Fruit fly (Drosophila melanogaster) whole organism, embryonic: ENCODE data around the gene CG17801.

Source experiments
- Atf6 ChIP-seq: fragments of 200-800 bp; sonication (Bioruptor generic); IDR thresholded peaks from 2 replicates; pipeline ENCODE4 v1.3.6; 2022; ENCODE audit warnings: missing biosample characterization, missing genetic modification characterization
- CG1024 ChIP-seq: fragments of 200-800 bp; sonication (Bioruptor generic); IDR thresholded peaks from 2 replicates; pipeline ENCODE4 v1.3.6; 2022; ENCODE audit warnings: missing biosample characterization, missing genetic modification characterization
- CG11398 ChIP-seq: fragments of 200-800 bp; sonication (Bioruptor generic); optimal IDR thresholded peaks from 2 replicates; lab custom pipeline; 2016; ENCODE audit warnings: missing biosample characterization, missing genetic modification characterization
- CG11695 ChIP-seq: fragments of 200-800 bp; sonication (Bioruptor generic); IDR thresholded peaks from 3 replicates; pipeline ENCODE4 v1.3.6; 2022; ENCODE audit warnings: missing biosample characterization, missing genetic modification characterization
- CG13424 ChIP-seq: fragments of 200-800 bp; sonication (Bioruptor generic); optimal IDR thresholded peaks from 2 replicates; lab custom pipeline; 2019; ENCODE audit warnings: missing biosample characterization, mild to moderate bottlenecking, missing genetic modification characterization, moderate library complexity
- CG17802 ChIP-seq: fragments of 200-800 bp; sonication (Bioruptor generic); optimal IDR thresholded peaks from 2 replicates; lab custom pipeline; 2018; ENCODE audit warnings: missing biosample characterization, mild to moderate bottlenecking, missing genetic modification characterization, moderate library complexity
- CG17829 ChIP-seq: fragments of 200-800 bp; optimal IDR thresholded peaks from 2 replicates; lab custom pipeline; 2019; ENCODE audit warnings: missing biosample characterization, mild to moderate bottlenecking, missing genetic modification characterization, moderate library complexity
- CG1832 ChIP-seq: fragments of 200-800 bp; sonication (Bioruptor generic); optimal IDR thresholded peaks from 2 replicates; lab custom pipeline; 2017; ENCODE audit warnings: missing biosample characterization, mild to moderate bottlenecking, missing genetic modification characterization, inconsistent platforms
- CG18764 ChIP-seq: fragments of 200-800 bp; sonication (Bioruptor generic); optimal IDR thresholded peaks from 3 replicates; lab custom pipeline; 2016; ENCODE audit warnings: missing biosample characterization, missing genetic modification characterization
- CG2129 ChIP-seq: fragments of 200-800 bp; sonication (Bioruptor generic); IDR thresholded peaks from 2 replicates; pipeline ENCODE4 v1.3.6; 2022; ENCODE audit warnings: missing biosample characterization, missing genetic modification characterization; ENCODE audit not compliant: partially characterized antibody
- CG30020 ChIP-seq: fragments of 200-800 bp; optimal IDR thresholded peaks from 2 replicates; lab custom pipeline; 2019; ENCODE audit warnings: missing biosample characterization, mild to moderate bottlenecking, missing genetic modification characterization, moderate library complexity
- CG31388 ChIP-seq: fragments of 200-800 bp; sonication (Bioruptor generic); optimal IDR thresholded peaks from 2 replicates; lab custom pipeline; 2016; ENCODE audit warnings: missing biosample characterization, missing genetic modification characterization
- CG31441 ChIP-seq: fragments of 200-800 bp; sonication (Bioruptor generic); IDR thresholded peaks from 2 replicates; pipeline ENCODE4 v1.3.6; 2022; ENCODE audit warnings: missing biosample characterization, missing genetic modification characterization
- CG3163 ChIP-seq: fragments of 200-800 bp; sonication (Bioruptor generic); optimal IDR thresholded peaks from 3 replicates; lab custom pipeline; 2016; ENCODE audit warnings: missing biosample characterization, missing genetic modification characterization
- CG34422 ChIP-seq: fragments of 200-800 bp; sonication (Bioruptor generic); IDR thresholded peaks from 3 replicates; pipeline ENCODE4 v1.3.6; 2022; ENCODE audit warnings: missing biosample characterization, missing genetic modification characterization
- CG4404 ChIP-seq: fragments of 200-800 bp; sonication (Bioruptor generic); IDR thresholded peaks from 2 replicates; pipeline ENCODE4 v1.3.6; 2022; ENCODE audit warnings: missing biosample characterization, missing genetic modification characterization
- CG4617 ChIP-seq: fragments of 200-800 bp; sonication (Bioruptor generic); optimal IDR thresholded peaks from 3 replicates; lab custom pipeline; 2016; ENCODE audit warnings: missing biosample characterization, missing genetic modification characterization, borderline replicate concordance
- CG4820 ChIP-seq: fragments of 200-800 bp; sonication (Bioruptor generic); optimal IDR thresholded peaks from 3 replicates; lab custom pipeline; 2016; ENCODE audit warnings: missing biosample characterization, missing genetic modification characterization
- CG9437 ChIP-seq: fragments of 200-800 bp; sonication (Bioruptor generic); optimal IDR thresholded peaks from 2 replicates; lab custom pipeline; 2018; ENCODE audit warnings: missing biosample characterization, mild to moderate bottlenecking, missing genetic modification characterization
- CkIIα-i1 ChIP-seq: fragments of 200-800 bp; sonication (Bioruptor generic); IDR thresholded peaks from 2 replicates; pipeline ENCODE4 v1.3.6; 2022; ENCODE audit warnings: missing biosample characterization, missing genetic modification characterization
- Dbx ChIP-seq: fragments of 200-800 bp; sonication (Bioruptor generic); IDR thresholded peaks from 3 replicates; pipeline ENCODE4 v1.3.6; 2022; ENCODE audit warnings: missing biosample characterization, missing genetic modification characterization
- Fer1 ChIP-seq: fragments of 200-800 bp; sonication (Bioruptor generic); optimal IDR thresholded peaks from 2 replicates; lab custom pipeline; 2017; ENCODE audit warnings: missing biosample characterization, mild to moderate bottlenecking, missing genetic modification characterization
- Fer3 ChIP-seq: fragments of 200-800 bp; sonication (Bioruptor generic); optimal IDR thresholded peaks from 2 replicates; lab custom pipeline; 2018; ENCODE audit warnings: missing biosample characterization, mild to moderate bottlenecking, missing genetic modification characterization, moderate library complexity
- Hey ChIP-seq: fragments of 200-800 bp; sonication (Bioruptor generic); optimal IDR thresholded peaks from 3 replicates; lab custom pipeline; 2018; ENCODE audit warnings: missing biosample characterization, mild to moderate bottlenecking, missing genetic modification characterization
- Hsf ChIP-seq: fragments of 200-800 bp; sonication (Bioruptor generic); optimal IDR thresholded peaks from 3 replicates; lab custom pipeline; 2016; ENCODE audit warnings: missing biosample characterization, missing genetic modification characterization
- Med ChIP-seq: fragments of 200-800 bp; sonication (Bioruptor generic); peaks from one replicate; lab custom pipeline; 2016; ENCODE audit warnings: missing biosample characterization, missing genetic modification characterization, mild to moderate bottlenecking, inconsistent platforms, moderate library complexity
- NC2β ChIP-seq: fragments of 200-800 bp; sonication (Bioruptor generic); optimal IDR thresholded peaks from 2 replicates; lab custom pipeline; 2016; ENCODE audit warnings: missing biosample characterization, missing genetic modification characterization
- Rx ChIP-seq: fragments of 200-800 bp; sonication (Bioruptor generic); IDR thresholded peaks from 2 replicates; pipeline ENCODE4 v1.3.6; 2022; ENCODE audit warnings: missing biosample characterization, missing genetic modification characterization
- Six4 ChIP-seq: fragments of 200-800 bp; sonication (Bioruptor generic); optimal IDR thresholded peaks from 2 replicates; lab custom pipeline; 2016; ENCODE audit warnings: missing biosample characterization, missing genetic modification characterization
- Taf1 ChIP-seq: fragments of 200-800 bp; sonication (Bioruptor generic); IDR thresholded peaks from 2 replicates; pipeline ENCODE4 v1.3.6; 2022; ENCODE audit warnings: missing biosample characterization, missing genetic modification characterization
- Xbp1 ChIP-seq: fragments of 200-800 bp; sonication (Bioruptor generic); optimal IDR thresholded peaks from 3 replicates; lab custom pipeline; 2016; ENCODE audit warnings: missing biosample characterization, mild to moderate bottlenecking, missing genetic modification characterization
- ara ChIP-seq: fragments of 200-800 bp; sonication (Bioruptor generic); IDR thresholded peaks from 2 replicates; pipeline ENCODE4 v1.3.6; 2022; ENCODE audit warnings: missing biosample characterization, missing genetic modification characterization
- ato ChIP-seq: fragments of 200-800 bp; sonication (Bioruptor generic); IDR thresholded peaks from 2 replicates; pipeline ENCODE4 v1.3.6; 2022; ENCODE audit warnings: missing biosample characterization, missing genetic modification characterization; ENCODE audit not compliant: partially characterized antibody
- br ChIP-seq: fragments of >200 bp; optimal IDR thresholded peaks from 2 replicates; lab custom pipeline; 2017
- btn ChIP-seq: fragments of 200-800 bp; sonication (Bioruptor generic); optimal IDR thresholded peaks from 2 replicates; lab custom pipeline; 2016; ENCODE audit warnings: missing biosample characterization, missing genetic modification characterization
- caup ChIP-seq: fragments of 200-800 bp; sonication (Bioruptor generic); optimal IDR thresholded peaks from 3 replicates; lab custom pipeline; 2017; ENCODE audit warnings: missing biosample characterization, mild to moderate bottlenecking, missing genetic modification characterization, moderate library complexity; ENCODE audit not compliant: severe bottlenecking
- dimm ChIP-seq: fragments of 200-800 bp; sonication (Bioruptor generic); IDR thresholded peaks from 2 replicates; pipeline ENCODE4 v1.3.6; 2022; ENCODE audit warnings: missing biosample characterization, missing genetic modification characterization
- dysf ChIP-seq: fragments of 200-800 bp; sonication (Bioruptor generic); IDR thresholded peaks from 3 replicates; pipeline ENCODE4 v1.3.6; 2022; ENCODE audit warnings: missing biosample characterization, missing genetic modification characterization
- ems ChIP-seq: fragments of 200-800 bp; sonication (Bioruptor generic); optimal IDR thresholded peaks from 3 replicates; lab custom pipeline; 2016; ENCODE audit warnings: missing biosample characterization, missing genetic modification characterization
- gcm ChIP-seq: fragments of 200-800 bp; sonication (Bioruptor generic); optimal IDR thresholded peaks from 2 replicates; lab custom pipeline; 2019; ENCODE audit warnings: missing biosample characterization, mild to moderate bottlenecking, missing genetic modification characterization, moderate library complexity
- hkb ChIP-seq, 2 experiments: fragments of 200-800 bp in 1 of 2; fragments of >200 bp in 1 of 2; sonication (Bioruptor generic) in 1 of 2; IDR thresholded peaks in 1 of 2; optimal IDR thresholded peaks in 1 of 2; 2 replicates each; pipeline versions ENCODE4 v1.3.6 to Lab custom; 2017 to 2022; ENCODE audit warnings: missing biosample characterization in 1 of 2, missing genetic modification characterization in 1 of 2
- kni ChIP-seq: fragments of 200-800 bp; sonication (Bioruptor generic); optimal IDR thresholded peaks from 3 replicates; lab custom pipeline; 2017; ENCODE audit warnings: mild to moderate bottlenecking, missing biosample characterization, missing genetic modification reagents, missing genetic modification characterization
- mam ChIP-seq: fragments of 200-800 bp; sonication (Bioruptor generic); optimal IDR thresholded peaks from 3 replicates; lab custom pipeline; 2016; ENCODE audit warnings: missing biosample characterization, missing genetic modification characterization
- nau ChIP-seq: fragments of 200-800 bp; sonication (Bioruptor generic); optimal IDR thresholded peaks from 3 replicates; lab custom pipeline; 2017; ENCODE audit warnings: missing biosample characterization, mild to moderate bottlenecking, missing genetic modification characterization, missing genetic modification reagents
- org-1 ChIP-seq: fragments of 200-800 bp; sonication (Bioruptor generic); optimal IDR thresholded peaks from 2 replicates; lab custom pipeline; 2017; ENCODE audit warnings: missing biosample characterization, missing genetic modification characterization
- salm ChIP-seq: fragments of 200-800 bp; sonication (Bioruptor generic); optimal IDR thresholded peaks from 2 replicates; lab custom pipeline; 2018; ENCODE audit warnings: missing biosample characterization, mild to moderate bottlenecking, missing genetic modification characterization
- sens ChIP-seq: fragments of 200-800 bp; sonication (Bioruptor generic); peaks from one replicate; lab custom pipeline; 2016; ENCODE audit warnings: missing biosample characterization, missing genetic modification characterization
- ssp ChIP-seq: fragments of 200-800 bp; sonication (Bioruptor generic); IDR thresholded peaks from 2 replicates; pipeline ENCODE4 v1.3.6; 2022; ENCODE audit warnings: missing biosample characterization, missing genetic modification characterization
- stc ChIP-seq: fragments of 200-800 bp; sonication (Bioruptor generic); IDR thresholded peaks from 2 replicates; pipeline ENCODE4 v1.3.6; 2022; ENCODE audit warnings: missing biosample characterization, missing genetic modification characterization
- trem ChIP-seq: fragments of 200-800 bp; optimal IDR thresholded peaks from 3 replicates; lab custom pipeline; 2019; ENCODE audit warnings: missing biosample characterization, mild to moderate bottlenecking, missing genetic modification characterization, moderate library complexity
- unc-4 ChIP-seq: fragments of 200-800 bp; sonication (Bioruptor generic); IDR thresholded peaks from 2 replicates; pipeline ENCODE4 v1.3.6; 2022; ENCODE audit warnings: missing biosample characterization, missing genetic modification characterization; ENCODE audit not compliant: partially characterized antibody
- vnd ChIP-seq: fragments of 200-800 bp; sonication (Bioruptor generic); IDR thresholded peaks from 3 replicates; pipeline ENCODE4 v1.3.6; 2022; ENCODE audit warnings: missing biosample characterization, missing genetic modification characterization; ENCODE audit not compliant: partially characterized antibody

The CG17801 gene

dm6 chr3R:17809014-17809413, 2.1 kb upstream of the CG17801 start, which contains the start of gene Odj (continued):
- TF ChIP-seq ato (peak; percentile 89), CG11695 (no peak), br (lab: Kevin White, UChicago) (no peak), CG31388 (no peak), vnd (GFP tag; lab: Robert Waterston, UW) (peak; percentile 86), trem (tag; lab: Kevin White, UChicago) (peak; percentile 64), Fer1 (GFP tag; lab: Kevin White, UChicago) (peak; percentile 4), sens (GFP tag; lab: Kevin White, UChicago) (no peak), salm (tag; lab: Kevin White, UChicago) (no peak), CkIIα-i1 (no peak), Rx (GFP tag; lab: Robert Waterston, UW) (no peak), btn (GFP tag; lab: Kevin White, UChicago) (no peak), CG31441 (GFP tag; lab: Robert Waterston, UW) (no peak), CG17829 (tag; lab: Kevin White, UChicago) (peak; percentile 40), CG4404 (no peak), mam (GFP tag; lab: Kevin White, UChicago) (peak; percentile 14), unc-4 (GFP tag; lab: Robert Waterston, UW) (peak; percentile 97), nau (GFP tag; lab: Kevin White, UChicago) (no peak), Fer3 (tag; lab: Kevin White, UChicago) (no peak), Xbp1 (peak; percentile 20), Six4 (no peak), CG30020 (tag; lab: Kevin White, UChicago) (peak; percentile 24), Hsf (peak; percentile 6), ara (GFP tag; lab: Robert Waterston, UW) (no peak), CG9437 (GFP tag; lab: Kevin White, UChicago) (no peak), dysf (GFP tag; lab: Robert Waterston, UW) (no peak), dimm (no peak), ssp (GFP tag; lab: Robert Waterston, UW) (no peak), CG18764 (GFP tag; lab: Kevin White, UChicago) (no peak), Hey (tag; lab: Kevin White, UChicago) (no peak), Dbx (GFP tag; lab: Robert Waterston, UW) (no peak), hkb (optimal IDR thresholded peaks at IDR 0.05; lab: Kevin White, UChicago) (no peak), hkb (GFP tag; IDR thresholded peaks at IDR 0.05; lab: Robert Waterston, UW) (no peak), Atf6 (GFP tag; lab: Robert Waterston, UW) (0 out of 2 replicates have a peak, but pooled peaks have one; percentile 14), CG1832 (no peak), CG13424 (peak; percentile 1), CG17802 (tag; lab: Kevin White, UChicago) (no peak), kni (GFP tag; lab: Kevin White, UChicago) (no peak), CG4820 (no peak), stc (no peak), CG3163 (no peak), CG11398 (GFP tag; lab: Kevin White, UChicago) (no peak), ems (no peak), CG1024 (no peak), caup (GFP tag; lab: Kevin White, UChicago) (no peak), CG4617 (GFP tag; lab: Kevin White, UChicago) (peak; percentile 51), Taf1 (GFP tag; lab: Robert Waterston, UW) (no peak), CG34422 (GFP tag; lab: Robert Waterston, UW) (0 out of 3 replicates have a peak, but pooled peaks have one; percentile 38), NC2β (no peak), org-1 (GFP tag; lab: Kevin White, UChicago) (no peak), CG2129 (GFP tag; lab: Robert Waterston, UW) (peak; percentile 88; the same call in 1 of the 2 replicates), gcm (no peak), Med (GFP tag; lab: Kevin White, UChicago) (peak; percentile 86)
